Fruit fly (Drosophila melanogaster) whole organism, embryonic: ENCODE results near the gene Rrp1.

ENCODE experiments used
- CG10147 ChIP-seq: fragments of 200-800 bp; sonication (Bioruptor generic); optimal IDR thresholded peaks from 2 replicates; lab custom pipeline; 2019; ENCODE audit warnings: missing biosample characterization, mild to moderate bottlenecking, missing genetic modification characterization, moderate library complexity
- CG10366 ChIP-seq: fragments of 200-800 bp; sonication (Bioruptor generic); IDR thresholded peaks from 2 replicates; pipeline ENCODE4 v1.3.6; 2022; ENCODE audit warnings: missing biosample characterization, missing genetic modification characterization
- CG11456 ChIP-seq: fragments of 200-800 bp; sonication (Bioruptor generic); IDR thresholded peaks from 3 replicates; pipeline ENCODE4 v1.3.6; 2022; ENCODE audit warnings: missing biosample characterization, missing genetic modification characterization
- CG12155 ChIP-seq: fragments of 200-800 bp; sonication (Bioruptor generic); optimal IDR thresholded peaks from 3 replicates; lab custom pipeline; 2016; ENCODE audit warnings: missing biosample characterization, missing genetic modification characterization
- CG12236 ChIP-seq: fragments of 200-800 bp; sonication (Bioruptor generic); optimal IDR thresholded peaks from 2 replicates; lab custom pipeline; 2016; ENCODE audit warnings: missing biosample characterization, missing genetic modification characterization
- CG12391 ChIP-seq: fragments of 200-800 bp; sonication (Bioruptor generic); optimal IDR thresholded peaks from 3 replicates; lab custom pipeline; 2018; ENCODE audit warnings: missing biosample characterization, mild to moderate bottlenecking, missing genetic modification characterization, moderate library complexity
- CG13296 ChIP-seq: fragments of 200-800 bp; sonication (Bioruptor generic); optimal IDR thresholded peaks from 3 replicates; lab custom pipeline; 2018; ENCODE audit warnings: missing biosample characterization, mild to moderate bottlenecking, missing genetic modification characterization
- CG13424 ChIP-seq: fragments of 200-800 bp; sonication (Bioruptor generic); optimal IDR thresholded peaks from 2 replicates; lab custom pipeline; 2019; ENCODE audit warnings: missing biosample characterization, mild to moderate bottlenecking, missing genetic modification characterization, moderate library complexity
- CG14050 ChIP-seq: fragments of 200-800 bp; sonication (Bioruptor generic); IDR thresholded peaks from 3 replicates; pipeline ENCODE4 v1.3.6; 2022; ENCODE audit warnings: missing biosample characterization, missing genetic modification characterization
- CG14860 ChIP-seq: fragments of 200-800 bp; sonication (Bioruptor generic); IDR thresholded peaks from 3 replicates; pipeline ENCODE4 v1.3.6; 2022; ENCODE audit warnings: missing biosample characterization, missing genetic modification characterization; ENCODE audit not compliant: partially characterized antibody
- CG17568 ChIP-seq: fragments of 200-800 bp; sonication (Bioruptor generic); optimal IDR thresholded peaks from 2 replicates; lab custom pipeline; 2018; ENCODE audit warnings: missing biosample characterization, mild to moderate bottlenecking, missing genetic modification characterization, moderate library complexity
- CG1792 ChIP-seq: fragments of 200-800 bp; sonication (Bioruptor generic); optimal IDR thresholded peaks from 2 replicates; lab custom pipeline; 2016; ENCODE audit warnings: missing biosample characterization, missing genetic modification characterization
- CG18599 ChIP-seq: fragments of 200-800 bp; sonication (Bioruptor generic); optimal IDR thresholded peaks from 3 replicates; lab custom pipeline; 2017; ENCODE audit warnings: missing biosample characterization, missing genetic modification characterization, mild to moderate bottlenecking, moderate library complexity, missing genetic modification reagents
- CG3163 ChIP-seq: fragments of 200-800 bp; sonication (Bioruptor generic); optimal IDR thresholded peaks from 3 replicates; lab custom pipeline; 2016; ENCODE audit warnings: missing biosample characterization, missing genetic modification characterization
- CG32532 ChIP-seq: fragments of 200-800 bp; sonication (Bioruptor generic); IDR thresholded peaks from 2 replicates; pipeline ENCODE4 v1.3.6; 2022; ENCODE audit warnings: missing biosample characterization, missing genetic modification characterization
- CG3281 ChIP-seq: fragments of 200-800 bp; sonication (Bioruptor generic); optimal IDR thresholded peaks from 3 replicates; lab custom pipeline; 2017; ENCODE audit warnings: missing biosample characterization, mild to moderate bottlenecking, missing genetic modification characterization
- CG3726 ChIP-seq: fragments of 200-800 bp; sonication (Bioruptor generic); IDR thresholded peaks from 3 replicates; pipeline ENCODE4, ENCODE4 v1.3.6; 2022; ENCODE audit warnings: missing biosample characterization, missing genetic modification characterization
- CG4360 ChIP-seq: fragments of 200-800 bp; sonication (Bioruptor generic); IDR thresholded peaks from 2 replicates; pipeline ENCODE4 v1.3.6; 2022; ENCODE audit warnings: missing biosample characterization, missing genetic modification characterization
- CG6254 ChIP-seq: fragments of 200-800 bp; sonication (Bioruptor generic); optimal IDR thresholded peaks from 3 replicates; lab custom pipeline; 2017; ENCODE audit warnings: mild to moderate bottlenecking, missing biosample characterization, missing genetic modification reagents, missing genetic modification characterization
- CG6813 ChIP-seq: fragments of 200-800 bp; sonication (Bioruptor generic); optimal IDR thresholded peaks from 2 replicates; lab custom pipeline; 2017; ENCODE audit warnings: missing biosample characterization, missing genetic modification characterization, mild to moderate bottlenecking, moderate library complexity, missing genetic modification reagents
- CG8478 ChIP-seq: fragments of >200 bp; optimal IDR thresholded peaks from 2 replicates; lab custom pipeline; 2018
- CG8765 ChIP-seq: fragments of 200-800 bp; sonication (Bioruptor generic); IDR thresholded peaks from 2 replicates; pipeline ENCODE4 v1.3.6; 2022; ENCODE audit warnings: missing biosample characterization, missing genetic modification characterization
- CkIIα-i1 ChIP-seq: fragments of 200-800 bp; sonication (Bioruptor generic); IDR thresholded peaks from 2 replicates; pipeline ENCODE4 v1.3.6; 2022; ENCODE audit warnings: missing biosample characterization, missing genetic modification characterization
- CrebB ChIP-seq: fragments of 200-800 bp; sonication (Bioruptor generic); optimal IDR thresholded peaks from 3 replicates; lab custom pipeline; 2018; ENCODE audit warnings: missing biosample characterization, mild to moderate bottlenecking, missing genetic modification characterization
- Dp ChIP-seq: fragments of 200-800 bp; sonication (Bioruptor generic); optimal IDR thresholded peaks from 2 replicates; lab custom pipeline; 2018; ENCODE audit warnings: missing biosample characterization, mild to moderate bottlenecking, missing genetic modification characterization, moderate library complexity
- E2f1 ChIP-seq: fragments of 200-800 bp; sonication (Bioruptor generic); IDR thresholded peaks from 2 replicates; pipeline ENCODE4 v1.3.6; 2022; ENCODE audit warnings: missing biosample characterization, missing genetic modification characterization
- E2f2 ChIP-seq: fragments of 200-800 bp; sonication (Bioruptor generic); IDR thresholded peaks from 2 replicates; pipeline ENCODE4 v1.3.6; 2022; ENCODE audit warnings: missing biosample characterization, missing genetic modification characterization
- GATAe ChIP-seq: fragments of 200-800 bp; sonication (Bioruptor generic); conservative IDR thresholded peaks from 2 replicates; pipeline ENCODE4 v1.3.6; 2022; ENCODE audit warnings: missing biosample characterization, missing genetic modification characterization
- Gsc ChIP-seq: fragments of 200-800 bp; sonication (Bioruptor generic); IDR thresholded peaks from 2 replicates; pipeline ENCODE4 v1.3.6; 2022; ENCODE audit warnings: missing biosample characterization, missing genetic modification characterization
- HLH54F ChIP-seq: fragments of 200-800 bp; sonication (Bioruptor generic); optimal IDR thresholded peaks from 3 replicates; lab custom pipeline; 2016; ENCODE audit warnings: missing biosample characterization, missing genetic modification characterization
- Med ChIP-seq: fragments of 200-800 bp; sonication (Bioruptor generic); peaks from one replicate; lab custom pipeline; 2016; ENCODE audit warnings: missing biosample characterization, missing genetic modification characterization, mild to moderate bottlenecking, inconsistent platforms, moderate library complexity
- NC2β ChIP-seq: fragments of 200-800 bp; sonication (Bioruptor generic); optimal IDR thresholded peaks from 2 replicates; lab custom pipeline; 2016; ENCODE audit warnings: missing biosample characterization, missing genetic modification characterization
- NK7.1 ChIP-seq: fragments of 200-800 bp; sonication (Bioruptor generic); optimal IDR thresholded peaks from 3 replicates; lab custom pipeline; 2016; ENCODE audit warnings: missing biosample characterization, missing genetic modification characterization
- Poxn ChIP-seq: fragments of 200-800 bp; sonication (Bioruptor generic); IDR thresholded peaks from 2 replicates; pipeline ENCODE4 v1.3.6; 2022; ENCODE audit warnings: missing biosample characterization, missing genetic modification characterization
- Side ChIP-seq: fragments of 200-800 bp; sonication (Bioruptor generic); optimal IDR thresholded peaks from 2 replicates; lab custom pipeline; 2016; ENCODE audit warnings: missing biosample characterization, missing genetic modification characterization
- Spps ChIP-seq: fragments of 200-800 bp; sonication (Bioruptor generic); optimal IDR thresholded peaks from 2 replicates; lab custom pipeline; 2018; ENCODE audit warnings: missing biosample characterization, mild to moderate bottlenecking, missing genetic modification characterization
- YL-1 ChIP-seq: fragments of 200-800 bp; sonication (Bioruptor generic); optimal IDR thresholded peaks from 3 replicates; lab custom pipeline; 2017; ENCODE audit warnings: missing biosample characterization, mild to moderate bottlenecking, missing genetic modification characterization
- aop ChIP-seq: fragments of 200-800 bp; sonication (Bioruptor generic); IDR thresholded peaks from 2 replicates; pipeline ENCODE4 v1.3.6; 2022; ENCODE audit warnings: missing biosample characterization, missing genetic modification characterization
- ato ChIP-seq: fragments of 200-800 bp; sonication (Bioruptor generic); IDR thresholded peaks from 2 replicates; pipeline ENCODE4 v1.3.6; 2022; ENCODE audit warnings: missing biosample characterization, missing genetic modification characterization; ENCODE audit not compliant: partially characterized antibody
- ci ChIP-seq: fragments of 200-800 bp; sonication (Bioruptor generic); IDR thresholded peaks from 3 replicates; pipeline ENCODE4 v1.3.6; 2022; ENCODE audit warnings: missing biosample characterization, missing genetic modification characterization
- dysf ChIP-seq: fragments of 200-800 bp; sonication (Bioruptor generic); IDR thresholded peaks from 3 replicates; pipeline ENCODE4 v1.3.6; 2022; ENCODE audit warnings: missing biosample characterization, missing genetic modification characterization
- fd102C ChIP-seq: fragments of 200-800 bp; sonication (Bioruptor generic); optimal IDR thresholded peaks from 2 replicates; lab custom pipeline; 2018; ENCODE audit warnings: missing biosample characterization, mild to moderate bottlenecking, missing genetic modification characterization, moderate library complexity
- fd96Cb ChIP-seq: fragments of 200-800 bp; sonication (Bioruptor generic); optimal IDR thresholded peaks from 2 replicates; lab custom pipeline; 2018; ENCODE audit warnings: missing biosample characterization, mild to moderate bottlenecking, missing genetic modification characterization, moderate library complexity
- ftz-f1 ChIP-seq: fragments of 200-800 bp; sonication (Bioruptor generic); optimal IDR thresholded peaks from 2 replicates; lab custom pipeline; 2016; ENCODE audit warnings: missing biosample characterization, missing genetic modification characterization
- h ChIP-seq: fragments of >200 bp; optimal IDR thresholded peaks from 2 replicates; lab custom pipeline; 2017
- jigr1 ChIP-seq: fragments of 200-800 bp; sonication (Bioruptor generic); IDR thresholded peaks from 3 replicates; pipeline ENCODE4 v1.3.6; 2022; ENCODE audit warnings: missing biosample characterization, missing genetic modification characterization
- mld ChIP-seq: fragments of 200-800 bp; sonication (Bioruptor generic); IDR thresholded peaks from 3 replicates; pipeline ENCODE4 v1.3.6; 2022; ENCODE audit warnings: missing biosample characterization, missing genetic modification characterization; ENCODE audit not compliant: partially characterized antibody
- run ChIP-seq: fragments of 200-800 bp; sonication (Bioruptor generic); optimal IDR thresholded peaks from 3 replicates; lab custom pipeline; 2018; ENCODE audit warnings: missing biosample characterization, mild to moderate bottlenecking, missing genetic modification characterization
- schlank ChIP-seq: fragments of 200-800 bp; sonication (Bioruptor generic); optimal IDR thresholded peaks from 2 replicates; lab custom pipeline; 2018; ENCODE audit warnings: missing biosample characterization, mild to moderate bottlenecking, missing genetic modification characterization
- seq ChIP-seq: fragments of 200-800 bp; sonication (Bioruptor generic); IDR thresholded peaks from 2 replicates; pipeline ENCODE4 v1.3.6; 2022; ENCODE audit warnings: missing biosample characterization, missing genetic modification characterization
- tup ChIP-seq: fragments of 200-800 bp; sonication (Bioruptor generic); optimal IDR thresholded peaks from 2 replicates; lab custom pipeline; 2016; ENCODE audit warnings: missing biosample characterization, mild to moderate bottlenecking, missing genetic modification characterization, moderate library complexity
- unc-4 ChIP-seq: fragments of 200-800 bp; sonication (Bioruptor generic); IDR thresholded peaks from 2 replicates; pipeline ENCODE4 v1.3.6; 2022; ENCODE audit warnings: missing biosample characterization, missing genetic modification characterization; ENCODE audit not compliant: partially characterized antibody
- wor ChIP-seq: fragments of 200-800 bp; sonication (Bioruptor generic); IDR thresholded peaks from 2 replicates; pipeline ENCODE4 v1.3.6; 2022; ENCODE audit warnings: missing biosample characterization, missing genetic modification characterization

The Rrp1 gene

DNA sequence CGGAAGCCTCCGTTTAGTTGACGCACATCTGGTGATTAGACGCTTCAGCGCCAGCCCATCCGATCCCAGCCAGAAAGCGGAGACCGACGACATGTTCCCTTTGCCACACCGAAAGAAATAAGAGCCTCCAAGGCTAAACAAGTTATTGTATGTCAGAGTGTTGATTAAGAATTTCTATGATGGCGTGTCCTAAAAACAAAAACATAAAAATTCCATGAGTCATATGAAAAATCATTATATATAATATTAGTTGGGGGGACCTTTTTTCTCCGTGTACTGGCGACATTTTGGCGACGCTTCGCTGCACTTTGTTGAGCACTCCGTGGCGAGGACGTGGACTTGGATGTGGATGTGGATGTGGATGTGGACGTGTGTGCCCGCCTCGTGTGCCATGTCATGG lies 40.5 kb upstream of the Rrp1 start (continued):
- TF ChIP-seq GATAe (GFP tag; lab: Robert Waterston, UW) (no peak), CG11456 (GFP tag; lab: Robert Waterston, UW) (no peak), Side (GFP tag; lab: Kevin White, UChicago) (no peak), CG13424 (tag; lab: Kevin White, UChicago) (peak; percentile 28), h (lab: Kevin White, UChicago) (no peak), Poxn (GFP tag; lab: Robert Waterston, UW) (no peak), CG3163 (GFP tag; lab: Kevin White, UChicago) (no peak), CG12236 (GFP tag; lab: Kevin White, UChicago) (no peak), HLH54F (GFP tag; lab: Kevin White, UChicago) (no peak), unc-4 (no peak), schlank (tag; lab: Kevin White, UChicago) (no peak), CG8478 (no peak), CG3281 (GFP tag; lab: Kevin White, UChicago) (no peak), E2f1 (GFP tag; lab: Robert Waterston, UW) (no peak), wor (GFP tag; lab: Robert Waterston, UW) (no peak), mld (GFP tag; lab: Robert Waterston, UW) (no peak), E2f2 (GFP tag; lab: Robert Waterston, UW) (no peak), CG18599 (GFP tag; lab: Kevin White, UChicago) (no peak), CG10147 (GFP tag; lab: Kevin White, UChicago) (no peak), tup (GFP tag; lab: Kevin White, UChicago) (peak; percentile 26), NC2β (no peak), fd102C (no peak), CG6254 (GFP tag; lab: Kevin White, UChicago) (no peak), Med (GFP tag; lab: Kevin White, UChicago) (peak; percentile 21), fd96Cb (peak; percentile 32), CG32532 (no peak; the same call in 1 of the 2 replicates), aop (GFP tag; lab: Robert Waterston, UW) (no peak), CG13296 (GFP tag; lab: Kevin White, UChicago) (no peak), NK7.1 (GFP tag; lab: Kevin White, UChicago) (no peak), Dp (GFP tag; lab: Kevin White, UChicago) (no peak), CG4360 (GFP tag; lab: Robert Waterston, UW) (no peak), CG14860 (GFP tag; lab: Robert Waterston, UW) (no peak), CG8765 (no peak), seq (no peak), Gsc (GFP tag; lab: Robert Waterston, UW) (no peak), CG17568 (GFP tag; lab: Kevin White, UChicago) (no peak), ci (peak; percentile 65; the same call in 1 of the 3 replicates), YL-1 (GFP tag; lab: Kevin White, UChicago) (no peak), Spps (no peak), dysf (GFP tag; lab: Robert Waterston, UW) (peak; percentile 59; the same call in 2 of the 3 replicates), CG12155 (GFP tag; lab: Kevin White, UChicago) (no peak), ftz-f1 (GFP tag; lab: Kevin White, UChicago) (no peak), CG12391 (tag; lab: Kevin White, UChicago) (peak; percentile 18), CG3726 (GFP tag; lab: Robert Waterston, UW) (no peak), CG14050 (GFP tag; lab: Robert Waterston, UW) (no peak), CkIIα-i1 (GFP tag; lab: Robert Waterston, UW) (no peak), jigr1 (GFP tag; lab: Robert Waterston, UW) (no peak), ato (GFP tag; lab: Robert Waterston, UW) (no peak), CG6813 (GFP tag; lab: Kevin White, UChicago) (no peak), CG10366 (peak; percentile 14; the same call in 1 of the 2 replicates), CrebB (no peak), CG1792 (GFP tag; lab: Kevin White, UChicago) (no peak), run (no peak)
